Worm (Caenorhabditis elegans) whole organism, L3 larva: ENCODE results near the gene M03A1.8.

Experiments used
- R02D3.7 ChIP-seq: fragments of 150-350 bp; optimal IDR thresholded peaks from 2 replicates; lab custom pipeline; 2014; ENCODE audit warnings: missing biosample characterization, missing genetic modification characterization
- skn-1 ChIP-seq: fragments of 150-350 bp; optimal IDR thresholded peaks from 2 replicates; lab custom pipeline; 2014; ENCODE audit warnings: missing biosample characterization, missing genetic modification characterization

DNA sequence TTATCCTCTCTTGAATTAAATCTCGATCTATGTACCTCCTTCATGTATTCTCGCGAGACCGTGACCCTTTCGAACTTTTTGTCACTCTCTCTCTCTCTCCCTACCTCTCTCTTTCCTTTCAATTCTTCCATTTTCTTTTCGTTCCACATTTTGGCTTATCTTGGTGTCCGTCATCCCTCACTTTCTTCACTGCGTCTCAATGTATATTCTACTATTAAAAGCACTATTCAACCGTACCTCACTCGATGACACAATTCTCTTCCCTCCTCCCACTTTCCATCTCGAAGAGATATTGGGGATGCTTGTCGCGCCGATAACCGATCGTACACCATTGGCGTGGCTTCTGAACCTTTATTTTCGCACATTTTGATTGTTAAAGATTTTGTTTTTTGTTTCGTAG lies 49.5 kb upstream of the M03A1.8 start:
- TF ChIP-seq R02D3.7 (tag; lab: Kevin White, UChicago) (no peak), skn-1 (tag; lab: Kevin White, UChicago) (no peak)
